Fruit fly (Drosophila melanogaster) whole organism, embryonic: ENCODE measurements around the gene CG34149.

Experiments
- Ada2b ChIP-seq: fragments of 200-800 bp; sonication (Bioruptor generic); IDR thresholded peaks from 2 replicates; pipeline ENCODE4 v1.3.6; 2022; ENCODE audit warnings: missing biosample characterization, missing genetic modification characterization
- Adf1 ChIP-seq: fragments of 200-800 bp; sonication (Bioruptor generic); IDR thresholded peaks from 2 replicates; pipeline ENCODE4 v1.3.6; 2022; ENCODE audit warnings: missing biosample characterization, missing genetic modification characterization
- BtbVII ChIP-seq: fragments of 200-800 bp; sonication (Bioruptor generic); optimal IDR thresholded peaks from 3 replicates; lab custom pipeline; 2017; ENCODE audit warnings: missing biosample characterization, mild to moderate bottlenecking, missing genetic modification characterization
- Bteb2 ChIP-seq: fragments of 200-800 bp; sonication (Bioruptor generic); optimal IDR thresholded peaks from 2 replicates; lab custom pipeline; 2016; ENCODE audit warnings: missing biosample characterization, missing genetic modification characterization
- CG10209 ChIP-seq: fragments of 200-800 bp; sonication (Bioruptor generic); optimal IDR thresholded peaks from 3 replicates; lab custom pipeline; 2017; ENCODE audit warnings: missing biosample characterization, mild to moderate bottlenecking, missing genetic modification characterization, missing genetic modification reagents
- CG10321 ChIP-seq: fragments of 200-800 bp; sonication (Bioruptor generic); IDR thresholded peaks from 2 replicates; pipeline ENCODE4 v1.3.6; 2022; ENCODE audit warnings: missing biosample characterization, missing genetic modification characterization
- CG11247 ChIP-seq: fragments of 200-800 bp; sonication (Bioruptor generic); IDR thresholded peaks from 2 replicates; pipeline ENCODE4 v1.3.6; 2022; ENCODE audit warnings: missing biosample characterization, missing genetic modification characterization
- CG12942 ChIP-seq: fragments of 200-800 bp; sonication (Bioruptor generic); optimal IDR thresholded peaks from 3 replicates; lab custom pipeline; 2016; ENCODE audit warnings: missing biosample characterization, missing genetic modification characterization
- CG17568 ChIP-seq: fragments of 200-800 bp; sonication (Bioruptor generic); optimal IDR thresholded peaks from 2 replicates; lab custom pipeline; 2018; ENCODE audit warnings: missing biosample characterization, mild to moderate bottlenecking, missing genetic modification characterization, moderate library complexity
- CG17829 ChIP-seq: fragments of 200-800 bp; optimal IDR thresholded peaks from 2 replicates; lab custom pipeline; 2019; ENCODE audit warnings: missing biosample characterization, mild to moderate bottlenecking, missing genetic modification characterization, moderate library complexity
- CG18476 ChIP-seq: fragments of 200-800 bp; sonication (Bioruptor generic); optimal IDR thresholded peaks from 2 replicates; lab custom pipeline; 2016; ENCODE audit warnings: missing biosample characterization, mild to moderate bottlenecking, missing genetic modification characterization
- CG2712 ChIP-seq: fragments of 200-800 bp; optimal IDR thresholded peaks from 3 replicates; lab custom pipeline; 2019; ENCODE audit warnings: missing biosample characterization, mild to moderate bottlenecking, missing genetic modification characterization, moderate library complexity
- CG3065 ChIP-seq: fragments of 200-800 bp; sonication (Bioruptor generic); optimal IDR thresholded peaks from 2 replicates; lab custom pipeline; 2016; ENCODE audit warnings: missing biosample characterization, missing genetic modification characterization
- CG32532 ChIP-seq: fragments of 200-800 bp; sonication (Bioruptor generic); IDR thresholded peaks from 2 replicates; pipeline ENCODE4 v1.3.6; 2022; ENCODE audit warnings: missing biosample characterization, missing genetic modification characterization
- CG34376 ChIP-seq: fragments of 200-800 bp; sonication (Bioruptor generic); optimal IDR thresholded peaks from 2 replicates; lab custom pipeline; 2018; ENCODE audit warnings: missing biosample characterization, mild to moderate bottlenecking, missing genetic modification characterization
- CG3838 ChIP-seq: fragments of 200-800 bp; sonication (Bioruptor generic); optimal IDR thresholded peaks from 3 replicates; lab custom pipeline; 2016; ENCODE audit warnings: missing biosample characterization, missing genetic modification characterization
- CG4424 ChIP-seq: fragments of 200-800 bp; sonication (Bioruptor generic); optimal IDR thresholded peaks from 3 replicates; lab custom pipeline; 2016; ENCODE audit warnings: missing biosample characterization, missing genetic modification characterization
- CG7987 ChIP-seq: fragments of 200-800 bp; sonication (Bioruptor generic); optimal IDR thresholded peaks from 2 replicates; lab custom pipeline; 2018; ENCODE audit warnings: missing biosample characterization, mild to moderate bottlenecking, missing genetic modification characterization, moderate library complexity
- CG8388 ChIP-seq: fragments of 200-800 bp; sonication (Bioruptor generic); optimal IDR thresholded peaks from 2 replicates; lab custom pipeline; 2019; ENCODE audit warnings: missing biosample characterization, mild to moderate bottlenecking, missing genetic modification characterization, moderate library complexity
- CG9932 ChIP-seq: fragments of 200-800 bp; sonication (Bioruptor generic); IDR thresholded peaks from 2 replicates; pipeline ENCODE4 v1.3.6; 2022; ENCODE audit warnings: missing biosample characterization, missing genetic modification characterization
- CHES-1-like ChIP-seq: fragments of 200-800 bp; sonication (Bioruptor generic); optimal IDR thresholded peaks from 2 replicates; lab custom pipeline; 2016; ENCODE audit warnings: missing biosample characterization, missing genetic modification characterization
- CTCF ChIP-seq: fragments of 200-800 bp; sonication (Bioruptor generic); optimal IDR thresholded peaks from 2 replicates; lab custom pipeline; 2017; ENCODE audit warnings: missing biosample characterization, mild to moderate bottlenecking, missing genetic modification characterization, moderate library complexity
- CrebB ChIP-seq: fragments of 200-800 bp; sonication (Bioruptor generic); optimal IDR thresholded peaks from 3 replicates; lab custom pipeline; 2018; ENCODE audit warnings: missing biosample characterization, mild to moderate bottlenecking, missing genetic modification characterization
- HLH54F ChIP-seq: fragments of 200-800 bp; sonication (Bioruptor generic); optimal IDR thresholded peaks from 3 replicates; lab custom pipeline; 2016; ENCODE audit warnings: missing biosample characterization, missing genetic modification characterization
- Pdp1 ChIP-seq, 2 experiments: fragments of 200-800 bp; sonication (Bioruptor generic); optimal IDR thresholded peaks; 3 replicates each; lab custom pipeline; 2016; ENCODE audit warnings: missing biosample characterization in 2 of 2, missing genetic modification characterization in 2 of 2, mild to moderate bottlenecking in 1 of 2, moderate library complexity in 1 of 2
- Scr ChIP-seq: fragments of 200-800 bp; sonication (Bioruptor generic); IDR thresholded peaks from 2 replicates; pipeline ENCODE4 v1.3.6; 2022; ENCODE audit warnings: missing biosample characterization, missing genetic modification characterization; ENCODE audit not compliant: partially characterized antibody
- Taf1 ChIP-seq: fragments of 200-800 bp; sonication (Bioruptor generic); IDR thresholded peaks from 2 replicates; pipeline ENCODE4 v1.3.6; 2022; ENCODE audit warnings: missing biosample characterization, missing genetic modification characterization
- Trl ChIP-seq, 3 experiments: fragments of >200 bp in 2 of 3; fragments of 200-800 bp in 1 of 3; sonication (Bioruptor generic) in 1 of 3; optimal IDR thresholded peaks; 2 replicates in 1 of 3; 3 replicates in 2 of 3; lab custom pipeline; 2016 to 2017; ENCODE audit warnings: missing biosample characterization in 1 of 3, missing genetic modification characterization in 1 of 3
- Vsx1 ChIP-seq: fragments of 200-800 bp; sonication (Bioruptor generic); optimal IDR thresholded peaks from 2 replicates; lab custom pipeline; 2017; ENCODE audit warnings: missing biosample characterization, mild to moderate bottlenecking, missing genetic modification characterization, missing genetic modification reagents
- Xbp1 ChIP-seq: fragments of 200-800 bp; sonication (Bioruptor generic); optimal IDR thresholded peaks from 3 replicates; lab custom pipeline; 2016; ENCODE audit warnings: missing biosample characterization, mild to moderate bottlenecking, missing genetic modification characterization
- ab ChIP-seq: fragments of 200-800 bp; sonication (Bioruptor generic); optimal IDR thresholded peaks from 2 replicates; lab custom pipeline; 2016; ENCODE audit warnings: missing biosample characterization, missing genetic modification characterization
- amos ChIP-seq: fragments of 200-800 bp; sonication (Bioruptor generic); IDR thresholded peaks from 2 replicates; pipeline ENCODE4 v1.3.6; 2022; ENCODE audit warnings: missing biosample characterization, missing genetic modification characterization; ENCODE audit not compliant: partially characterized antibody
- ap ChIP-seq: fragments of 200-800 bp; sonication (Bioruptor generic); IDR thresholded peaks from 2 replicates; pipeline ENCODE4 v1.3.6; 2022; ENCODE audit warnings: missing biosample characterization, missing genetic modification characterization
- bigmax ChIP-seq: fragments of 200-800 bp; sonication (Bioruptor generic); optimal IDR thresholded peaks from 2 replicates; lab custom pipeline; 2018; ENCODE audit warnings: missing biosample characterization, mild to moderate bottlenecking, missing genetic modification characterization
- chinmo ChIP-seq: fragments of 200-800 bp; sonication (Bioruptor generic); IDR thresholded peaks from 4 replicates; pipeline ENCODE4 v1.3.6; 2022; ENCODE audit warnings: missing biosample characterization, missing genetic modification characterization; ENCODE audit not compliant: partially characterized antibody
- fd3F ChIP-seq: fragments of 200-800 bp; sonication (Bioruptor generic); optimal IDR thresholded peaks from 2 replicates; lab custom pipeline; 2018; ENCODE audit warnings: missing biosample characterization, mild to moderate bottlenecking, missing genetic modification characterization, moderate library complexity
- fru ChIP-seq: fragments of >200 bp; optimal IDR thresholded peaks from 2 replicates; lab custom pipeline; 2017
- ftz-f1 ChIP-seq: fragments of 200-800 bp; sonication (Bioruptor generic); optimal IDR thresholded peaks from 2 replicates; lab custom pipeline; 2016; ENCODE audit warnings: missing biosample characterization, missing genetic modification characterization
- fu2 ChIP-seq: fragments of 200-800 bp; sonication (Bioruptor generic); optimal IDR thresholded peaks from 2 replicates; lab custom pipeline; 2016; ENCODE audit warnings: missing biosample characterization, missing genetic modification characterization
- gcm2 ChIP-seq: fragments of 200-800 bp; sonication (Bioruptor generic); optimal IDR thresholded peaks from 2 replicates; lab custom pipeline; 2016; ENCODE audit warnings: missing biosample characterization, missing genetic modification characterization
- gem ChIP-seq: fragments of 200-800 bp; sonication (Bioruptor generic); optimal IDR thresholded peaks from 2 replicates; lab custom pipeline; 2019; ENCODE audit warnings: missing biosample characterization, mild to moderate bottlenecking, missing genetic modification characterization, moderate library complexity
- h ChIP-seq: fragments of >200 bp; optimal IDR thresholded peaks from 2 replicates; lab custom pipeline; 2017
- jing ChIP-seq: fragments of 200-800 bp; sonication (Bioruptor generic); optimal IDR thresholded peaks from 2 replicates; lab custom pipeline; 2018; ENCODE audit warnings: missing biosample characterization, mild to moderate bottlenecking, missing genetic modification characterization
- nerfin-2 ChIP-seq: fragments of 200-800 bp; sonication (Bioruptor generic); IDR thresholded peaks from 2 replicates; pipeline ENCODE4 v1.3.6; 2022; ENCODE audit warnings: missing biosample characterization, missing genetic modification characterization; ENCODE audit not compliant: partially characterized antibody
- odd ChIP-seq: fragments of 200-800 bp; sonication (Bioruptor generic); optimal IDR thresholded peaks from 2 replicates; lab custom pipeline; 2017; ENCODE audit warnings: missing biosample characterization, mild to moderate bottlenecking, missing genetic modification characterization
- ro ChIP-seq: fragments of 200-800 bp; sonication (Bioruptor generic); IDR thresholded peaks from 2 replicates; pipeline ENCODE4 v1.3.6; 2022; ENCODE audit warnings: missing biosample characterization, missing genetic modification characterization
- run ChIP-seq: fragments of 200-800 bp; sonication (Bioruptor generic); optimal IDR thresholded peaks from 3 replicates; lab custom pipeline; 2018; ENCODE audit warnings: missing biosample characterization, mild to moderate bottlenecking, missing genetic modification characterization
- shn ChIP-seq: fragments of 200-800 bp; sonication (Bioruptor generic); optimal IDR thresholded peaks from 3 replicates; lab custom pipeline; 2016; ENCODE audit warnings: missing biosample characterization, missing genetic modification characterization
- slou ChIP-seq: fragments of 200-800 bp; sonication (Bioruptor generic); optimal IDR thresholded peaks from 3 replicates; lab custom pipeline; 2016; ENCODE audit warnings: missing biosample characterization, missing genetic modification characterization
- toy ChIP-seq: fragments of 200-800 bp; sonication (Bioruptor generic); IDR thresholded peaks from 2 replicates; pipeline ENCODE4 v1.3.6; 2022; ENCODE audit warnings: missing biosample characterization, missing genetic modification characterization
- trh ChIP-seq: fragments of 200-800 bp; sonication (Bioruptor generic); optimal IDR thresholded peaks from 2 replicates; lab custom pipeline; 2016; ENCODE audit warnings: missing biosample characterization, missing genetic modification characterization
- tup ChIP-seq: fragments of 200-800 bp; sonication (Bioruptor generic); optimal IDR thresholded peaks from 2 replicates; lab custom pipeline; 2016; ENCODE audit warnings: missing biosample characterization, mild to moderate bottlenecking, missing genetic modification characterization, moderate library complexity
- z ChIP-seq: fragments of 200-800 bp; sonication (Bioruptor generic); IDR thresholded peaks from 3 replicates; pipeline ENCODE4 v1.3.6; 2022; ENCODE audit warnings: missing biosample characterization, missing genetic modification characterization

CG34149 gene

dm6 chr3R:22420911-22421310 lies 41.0 kb downstream of the CG34149 start, which contains the start of the genes Nop56 and mats (continued):
- TF ChIP-seq CG2712 (tag; lab: Kevin White, UChicago) (peak; percentile 45), BtbVII (GFP tag; lab: Kevin White, UChicago) (no peak), Pdp1 (GFP tag; optimal IDR thresholded peaks at IDR 0.05; lab: Kevin White, UChicago) (peak in 1 of 2 experiments; percentile 55), chinmo (0 out of 4 replicates have a peak, but pooled peaks have one; percentile 75), toy (GFP tag; lab: Robert Waterston, UW) (no peak), CG4424 (GFP tag; lab: Kevin White, UChicago) (no peak), run (tag; lab: Kevin White, UChicago) (no peak), ro (GFP tag; lab: Robert Waterston, UW) (no peak), CG3838 (GFP tag; lab: Kevin White, UChicago) (no peak), ftz-f1 (peak; percentile 45), gcm2 (no peak), z (GFP tag; lab: Robert Waterston, UW) (no peak), CG34376 (GFP tag; lab: Kevin White, UChicago) (peak; percentile 17), gem (tag; lab: Kevin White, UChicago) (no peak), Adf1 (GFP tag; lab: Robert Waterston, UW) (no peak), CG9932 (GFP tag; lab: Robert Waterston, UW) (no peak), ab (GFP tag; lab: Kevin White, UChicago) (no peak), CG11247 (GFP tag; lab: Robert Waterston, UW) (no peak), CG10209 (GFP tag; lab: Kevin White, UChicago) (no peak), fd3F (GFP tag; lab: Kevin White, UChicago) (no peak), tup (GFP tag; lab: Kevin White, UChicago) (no peak), CG18476 (no peak), Scr (peak; percentile 35; the same call in 1 of the 2 replicates), Trl (optimal IDR thresholded peaks at IDR 0.05; lab: Kevin White, UChicago) (no peak), Trl (GFP tag; optimal IDR thresholded peaks at IDR 0.05; lab: Kevin White, UChicago) (no peak), fru (no peak), ap (GFP tag; lab: Robert Waterston, UW) (no peak), amos (GFP tag; lab: Robert Waterston, UW) (peak; percentile 13; the same call in 1 of the 2 replicates), jing (GFP tag; lab: Kevin White, UChicago) (no peak), CG32532 (GFP tag; lab: Robert Waterston, UW) (no peak), shn (GFP tag; lab: Kevin White, UChicago) (no peak), CG17829 (tag; lab: Kevin White, UChicago) (peak; percentile 42), bigmax (GFP tag; lab: Kevin White, UChicago) (peak; percentile 72), fu2 (GFP tag; lab: Kevin White, UChicago) (no peak), CG8388 (GFP tag; lab: Kevin White, UChicago) (no peak), Xbp1 (GFP tag; lab: Kevin White, UChicago) (no peak), CTCF (peak; percentile 13), CG3065 (no peak), HLH54F (GFP tag; lab: Kevin White, UChicago) (no peak), h (lab: Kevin White, UChicago) (no peak), CHES-1-like (GFP tag; lab: Kevin White, UChicago) (no peak), slou (GFP tag; lab: Kevin White, UChicago) (no peak), Vsx1 (GFP tag; lab: Kevin White, UChicago) (no peak), nerfin-2 (GFP tag; lab: Robert Waterston, UW) (no peak), Bteb2 (GFP tag; lab: Kevin White, UChicago) (no peak), CG12942 (GFP tag; lab: Kevin White, UChicago) (no peak), odd (GFP tag; lab: Kevin White, UChicago) (no peak), CG7987 (GFP tag; lab: Kevin White, UChicago) (peak; percentile 34), Taf1 (GFP tag; lab: Robert Waterston, UW) (no peak), CrebB (tag; lab: Kevin White, UChicago) (no peak), CG10321 (GFP tag; lab: Robert Waterston, UW) (peak; percentile 94), trh (GFP tag; lab: Kevin White, UChicago) (no peak), Ada2b (GFP tag; lab: Robert Waterston, UW) (no peak), CG17568 (no peak)
